Worm (Caenorhabditis elegans) whole organism, L4 larva: ENCODE measurements around the gene F42C5.4.
A peak's percentile ranks its signal among the peaks of the same experiment; 100 is the strongest.

Source experiments
- F26F4.8 ChIP-seq: fragments of 200-800 bp; sonication (Bioruptor generic); conservative IDR thresholded peaks from 2 replicates; pipeline ENCODE4 v1.3.6; 2022; ENCODE audit warnings: missing genetic modification characterization, missing compliant biosample characterization
- R02D3.7 ChIP-seq: fragments of 150-350 bp; sonication (generic microtip); optimal IDR thresholded peaks from 3 replicates; lab custom pipeline; 2014; ENCODE audit warnings: missing biosample characterization, missing genetic modification characterization
- Y105C5A.15 ChIP-seq: fragments of 200-800 bp; sonication (Bioruptor generic); IDR thresholded peaks from 2 replicates; pipeline ENCODE4 v1.3.6; 2022; ENCODE audit warnings: missing genetic modification characterization, missing compliant biosample characterization
- Y5F2A.4 ChIP-seq: fragments of 200-800 bp; sonication (Bioruptor generic); optimal IDR thresholded peaks from 2 replicates; lab custom pipeline; 2018; ENCODE audit warnings: mild to moderate bottlenecking, missing genetic modification characterization, missing compliant biosample characterization
- Y75B8A.6 ChIP-seq: fragments of 200-800 bp; sonication (Bioruptor generic); IDR thresholded peaks from 2 replicates; pipeline ENCODE4 v1.3.6; 2022; ENCODE audit warnings: missing genetic modification reagents, missing genetic modification characterization, missing compliant biosample characterization
- ZK546.5 ChIP-seq, 2 experiments: sonication (generic microtip); optimal IDR thresholded peaks; 2 replicates each; lab custom pipeline; 2017; ENCODE audit warnings: missing biosample characterization in 2 of 2, missing genetic modification characterization in 2 of 2
- aha-1 ChIP-seq: fragments of 150-350 bp; peaks from one replicate; lab custom pipeline; 2014; ENCODE audit warnings: missing biosample characterization, missing genetic modification characterization
- aly-2 ChIP-seq: sonication (generic microtip); optimal IDR thresholded peaks from 2 replicates; lab custom pipeline; 2018; ENCODE audit warnings: missing biosample characterization, missing genetic modification characterization
- ces-1 ChIP-seq: fragments of 150-350 bp; sonication (generic microtip); optimal IDR thresholded peaks from 4 replicates; lab custom pipeline; 2014; ENCODE audit warnings: missing biosample characterization, missing genetic modification reagents, missing genetic modification characterization
- daf-12 ChIP-seq: fragments of 150-350 bp; optimal IDR thresholded peaks from 2 replicates; lab custom pipeline; 2014; ENCODE audit warnings: missing biosample characterization, missing genetic modification reagents, missing genetic modification characterization
- daf-16 ChIP-seq, 3 experiments: sonication (generic microtip); optimal IDR thresholded peaks; 2 replicates each; lab custom pipeline; 2016 to 2017; ENCODE audit warnings: missing genetic modification characterization in 3 of 3, missing genetic modification reagents in 3 of 3, mild to moderate bottlenecking in 2 of 3, missing compliant biosample characterization in 2 of 3, missing biosample characterization in 1 of 3, moderate library complexity in 1 of 3
- dmd-6 ChIP-seq: fragments of 200-800 bp; sonication (Bioruptor generic); IDR thresholded peaks from 2 replicates; pipeline ENCODE4 v1.3.6; 2022; ENCODE audit warnings: missing genetic modification reagents, missing genetic modification characterization, missing compliant biosample characterization
- dmd-8 ChIP-seq: fragments of 200-800 bp; sonication (Bioruptor generic); IDR thresholded peaks from 2 replicates; pipeline ENCODE4 v1.3.6; 2022; ENCODE audit warnings: missing genetic modification characterization, missing compliant biosample characterization
- duxl-1 ChIP-seq: sonication (generic microtip); optimal IDR thresholded peaks from 2 replicates; lab custom pipeline; 2016; ENCODE audit warnings: mild to moderate bottlenecking, missing genetic modification characterization, moderate library complexity, missing compliant biosample characterization; ENCODE audit not compliant: poor library complexity
- dve-1 ChIP-seq: sonication (generic microtip); optimal IDR thresholded peaks from 2 replicates; lab custom pipeline; 2017; ENCODE audit warnings: antibody characterized with exemption, mild to moderate bottlenecking, missing genetic modification characterization, missing compliant biosample characterization; ENCODE audit not compliant: insufficient read depth
- fkh-10 ChIP-seq: fragments of 150-350 bp; optimal IDR thresholded peaks from 2 replicates; lab custom pipeline; 2014; ENCODE audit warnings: missing biosample characterization, missing genetic modification reagents, missing genetic modification characterization
- fos-1 ChIP-seq: fragments of 150-350 bp; optimal IDR thresholded peaks from 2 replicates; lab custom pipeline; 2014; ENCODE audit warnings: missing biosample characterization, missing genetic modification characterization
- gei-8 ChIP-seq: fragments of 200-800 bp; sonication (Bioruptor generic); optimal IDR thresholded peaks from 2 replicates; lab custom pipeline; 2018; ENCODE audit warnings: mild to moderate bottlenecking, missing genetic modification characterization, missing compliant biosample characterization
- hif-1 ChIP-seq, 2 experiments: sonication (generic microtip); optimal IDR thresholded peaks; 2 replicates each; lab custom pipeline; 2016 to 2017; ENCODE audit warnings: missing compliant biosample characterization in 2 of 2, missing genetic modification characterization in 2 of 2, missing genetic modification reagents in 2 of 2, missing genotype in 2 of 2, mild to moderate bottlenecking in 1 of 2
- hlh-11 ChIP-seq: fragments of 200-800 bp; sonication (Bioruptor generic); optimal IDR thresholded peaks from 2 replicates; lab custom pipeline; 2018; ENCODE audit warnings: mild to moderate bottlenecking, missing genetic modification characterization, missing compliant biosample characterization
- hlh-30 ChIP-seq: sonication (generic microtip); optimal IDR thresholded peaks from 2 replicates; lab custom pipeline; 2017; ENCODE audit warnings: antibody characterized with exemption, mild to moderate bottlenecking, missing genetic modification characterization, missing compliant biosample characterization; ENCODE audit not compliant: insufficient read depth
- jun-1 ChIP-seq: fragments of 150-350 bp; optimal IDR thresholded peaks from 2 replicates; lab custom pipeline; 2014; ENCODE audit warnings: missing biosample characterization, missing genetic modification reagents, missing genetic modification characterization
- lin-1 ChIP-seq: fragments of 200-800 bp; sonication (Bioruptor generic); IDR thresholded peaks from 2 replicates; pipeline ENCODE4 v1.3.6; 2022; ENCODE audit warnings: missing genetic modification reagents, missing genetic modification characterization, missing compliant biosample characterization
- lin-15B ChIP-seq: fragments of 150-350 bp; sonication (generic microtip); optimal IDR thresholded peaks from 3 replicates; lab custom pipeline; 2014; ENCODE audit warnings: missing biosample characterization, missing genetic modification characterization
- lin-29 ChIP-seq: fragments of 200-800 bp; sonication (Bioruptor generic); IDR thresholded peaks from 2 replicates; pipeline ENCODE4 v1.3.6; 2022; ENCODE audit warnings: missing genetic modification reagents, missing genetic modification characterization, missing compliant biosample characterization
- lin-38 ChIP-seq: fragments of 200-800 bp; sonication (Bioruptor generic); IDR thresholded peaks from 2 replicates; pipeline ENCODE4 v1.3.6; 2022; ENCODE audit warnings: missing genetic modification reagents, missing genetic modification characterization, missing compliant biosample characterization
- madf-5 ChIP-seq, 2 experiments: fragments of 200-800 bp; sonication (Bioruptor generic); IDR thresholded peaks; 2 replicates each; pipeline ENCODE4 v1.3.6; 2022; ENCODE audit warnings: missing compliant biosample characterization in 2 of 2, missing genetic modification characterization in 2 of 2
- madf-9 ChIP-seq: fragments of 200-800 bp; sonication (Bioruptor generic); conservative IDR thresholded peaks from 2 replicates; pipeline ENCODE4 v1.3.6; 2022; ENCODE audit warnings: missing genetic modification reagents, missing genetic modification characterization, missing compliant biosample characterization
- mdl-1 ChIP-seq, 2 experiments: fragments of 150-350 bp in 1 of 2; sonication (generic microtip) in 1 of 2; optimal IDR thresholded peaks; 2 replicates each; lab custom pipeline; 2014 to 2017; ENCODE audit warnings: missing biosample characterization in 2 of 2, missing genetic modification characterization in 2 of 2
- mdt-29 ChIP-seq: fragments of 200-800 bp; sonication (Bioruptor generic); IDR thresholded peaks from 2 replicates; pipeline ENCODE4 v1.3.6; 2022; ENCODE audit warnings: missing genetic modification reagents, missing genetic modification characterization, missing compliant biosample characterization
- mxl-2 ChIP-seq: fragments of 200-800 bp; sonication (Bioruptor generic); conservative IDR thresholded peaks from 2 replicates; pipeline ENCODE4 v1.3.6; 2022; ENCODE audit warnings: missing genetic modification reagents, missing genetic modification characterization, missing compliant biosample characterization
- mxl-3 ChIP-seq: fragments of 200-800 bp; sonication (Bioruptor generic); optimal IDR thresholded peaks from 2 replicates; lab custom pipeline; 2018; ENCODE audit warnings: mild to moderate bottlenecking, missing genetic modification characterization, missing compliant biosample characterization
- nhr-25 ChIP-seq: sonication (generic microtip); optimal IDR thresholded peaks from 2 replicates; lab custom pipeline; 2017; ENCODE audit warnings: missing genetic modification characterization, mild to moderate bottlenecking, missing compliant biosample characterization, antibody characterized with exemption, moderate library complexity, borderline replicate concordance; ENCODE audit not compliant: insufficient read depth
- nhr-28 ChIP-seq: fragments of 150-350 bp; optimal IDR thresholded peaks from 2 replicates; lab custom pipeline; 2014; ENCODE audit warnings: missing biosample characterization, missing genetic modification characterization
- nhr-41 ChIP-seq: fragments of 200-800 bp; sonication (Bioruptor generic); IDR thresholded peaks from 2 replicates; pipeline ENCODE4 v1.3.6; 2022; ENCODE audit warnings: missing genetic modification reagents, missing genetic modification characterization, missing compliant biosample characterization
- nhr-48 ChIP-seq: sonication (generic microtip); optimal IDR thresholded peaks from 2 replicates; lab custom pipeline; 2016; ENCODE audit warnings: mild to moderate bottlenecking, missing genetic modification characterization, missing compliant biosample characterization
- nhr-6 ChIP-seq: fragments of 150-350 bp; optimal IDR thresholded peaks from 2 replicates; lab custom pipeline; 2014; ENCODE audit warnings: missing biosample characterization, missing genetic modification characterization
- nhr-77 ChIP-seq: fragments of 150-350 bp; optimal IDR thresholded peaks from 2 replicates; lab custom pipeline; 2014; ENCODE audit warnings: missing biosample characterization, missing genetic modification characterization
- php-3 ChIP-seq: fragments of 200-800 bp; sonication (Bioruptor generic); IDR thresholded peaks from 2 replicates; pipeline ENCODE4 v1.3.6; 2022; ENCODE audit warnings: missing genetic modification reagents, missing genetic modification characterization, missing compliant biosample characterization
- pqm-1 ChIP-seq: sonication (generic microtip); optimal IDR thresholded peaks from 2 replicates; lab custom pipeline; 2017; ENCODE audit warnings: missing biosample characterization, missing genetic modification characterization
- rbr-2 ChIP-seq: sonication (generic microtip); optimal IDR thresholded peaks from 2 replicates; lab custom pipeline; 2016; ENCODE audit warnings: missing genotype, missing genetic modification characterization, missing compliant biosample characterization
- sdz-12 ChIP-seq: fragments of 200-800 bp; sonication (Bioruptor generic); optimal IDR thresholded peaks from 2 replicates; lab custom pipeline; 2018; ENCODE audit warnings: mild to moderate bottlenecking, missing genetic modification characterization, missing compliant biosample characterization
- spr-3 ChIP-seq: fragments of 200-800 bp; sonication (Bioruptor generic); optimal IDR thresholded peaks from 2 replicates; lab custom pipeline; 2018; ENCODE audit warnings: mild to moderate bottlenecking, missing genetic modification characterization, missing compliant biosample characterization
- tra-1 ChIP-seq: fragments of 200-800 bp; sonication (Bioruptor generic); IDR thresholded peaks from 2 replicates; pipeline ENCODE4 v1.3.6; 2022; ENCODE audit warnings: missing genetic modification reagents, missing genetic modification characterization, missing compliant biosample characterization
- unc-130 ChIP-seq: sonication (generic microtip); optimal IDR thresholded peaks from 2 replicates; lab custom pipeline; 2016; ENCODE audit warnings: missing genetic modification reagents, missing genetic modification characterization, missing compliant biosample characterization
- zip-2 ChIP-seq: fragments of 150-350 bp; optimal IDR thresholded peaks from 2 replicates; lab custom pipeline; 2014; ENCODE audit warnings: missing biosample characterization, missing genetic modification characterization
- ztf-11 ChIP-seq: fragments of 150-350 bp; optimal IDR thresholded peaks from 2 replicates; lab custom pipeline; 2014; ENCODE audit warnings: missing biosample characterization, missing genetic modification characterization
- ztf-7 ChIP-seq: fragments of 150-350 bp; optimal IDR thresholded peaks from 2 replicates; lab custom pipeline; 2014; ENCODE audit warnings: missing biosample characterization, missing genetic modification characterization

Gene F42C5.4

DNA sequence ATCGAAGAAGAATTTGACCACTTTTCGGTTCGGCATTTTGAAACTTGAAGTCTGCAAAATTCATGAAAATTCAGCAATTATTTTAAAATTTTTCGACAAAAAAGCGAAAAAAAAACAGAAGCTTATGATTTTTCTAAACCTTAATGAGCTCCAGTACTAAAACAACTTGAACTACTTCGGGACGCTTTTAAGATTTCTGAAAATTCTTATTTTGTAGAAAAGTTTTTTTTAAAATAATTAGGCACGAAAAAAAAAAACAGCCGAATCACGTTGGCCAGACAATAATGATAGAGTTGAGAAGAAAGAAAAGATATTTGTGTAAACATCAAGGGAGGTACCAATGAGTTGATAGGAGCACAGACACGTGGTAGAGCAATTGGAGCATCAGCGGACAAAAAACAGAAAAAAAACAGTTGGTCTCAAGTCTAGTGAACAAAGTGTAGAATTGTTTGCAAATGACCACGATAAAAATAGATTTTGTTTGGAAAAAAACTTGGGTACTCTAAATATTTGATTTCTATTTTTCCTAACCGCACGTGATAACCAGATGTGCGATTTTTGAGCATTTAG, 49.6 kb downstream of the F42C5.4 start, which contains the start of gene gstk-2:
Gene gstk-2, minus strand, starts transcription at position 51 of the 570 bp plus-strand sequence.
- TF ChIP-seq fos-1 (tag; lab: Kevin White, UChicago), result no peak
- no peak for TF ChIP-seq dmd-8
- no peak for TF ChIP-seq spr-3 (GFP tag; lab: Kevin White, UChicago)
- TF ChIP-seq ces-1, result no peak
- no peak for TF ChIP-seq mxl-3 (GFP tag; lab: Kevin White, UChicago)
- peak; percentile 10 for TF ChIP-seq hlh-11 (tag; lab: Kevin White, UChicago)
- no peak for TF ChIP-seq pqm-1
- TF ChIP-seq mdl-1 (tag; optimal IDR thresholded peaks at IDR 0.05; lab: Kevin White, UChicago), result peak in 1 of 2 experiments; percentile 11
- TF ChIP-seq Y105C5A.15, result no peak
- TF ChIP-seq dmd-6, result no peak
- TF ChIP-seq dve-1 (tag; lab: Kevin White, UChicago), result no peak
- no peak for TF ChIP-seq madf-9
- TF ChIP-seq ztf-7 (tag; lab: Kevin White, UChicago), result no peak
- no peak for TF ChIP-seq nhr-25 (tag; lab: Kevin White, UChicago)
- TF ChIP-seq Y5F2A.4 (GFP tag; lab: Kevin White, UChicago), result no peak
- TF ChIP-seq nhr-77 (tag; lab: Kevin White, UChicago), result no peak
- TF ChIP-seq php-3 (GFP tag; lab: Robert Waterston, UW), result no peak
- TF ChIP-seq nhr-28 (tag; lab: Kevin White, UChicago), result peak; percentile 4
- TF ChIP-seq tra-1, result no peak
- TF ChIP-seq fkh-10 (GFP tag; lab: Kevin White, UChicago), result no peak
- TF ChIP-seq ztf-11, result no peak
- no peak for TF ChIP-seq nhr-41 (GFP tag; lab: Robert Waterston, UW)
- TF ChIP-seq duxl-1 (tag; lab: Kevin White, UChicago), result no peak
- TF ChIP-seq gei-8, result no peak
- TF ChIP-seq hif-1 (tag; optimal IDR thresholded peaks at IDR 0.05; lab: Kevin White, UChicago), result no peak
- no peak for TF ChIP-seq ZK546.5 (tag; optimal IDR thresholded peaks at IDR 0.05; lab: Kevin White, UChicago)
- TF ChIP-seq sdz-12 (GFP tag; lab: Kevin White, UChicago), result no peak
- no peak for TF ChIP-seq mdt-29
- no peak for TF ChIP-seq lin-29 (GFP tag; lab: Robert Waterston, UW)
- TF ChIP-seq daf-16 (GFP tag; optimal IDR thresholded peaks at IDR 0.05; lab: Kevin White, UChicago), result peak in 1 of 2 experiments; percentile 74
- TF ChIP-seq daf-16 (tag; optimal IDR thresholded peaks at IDR 0.05; lab: Kevin White, UChicago), result peak; percentile 26
- no peak for TF ChIP-seq F26F4.8 (GFP tag; lab: Robert Waterston, UW)
- TF ChIP-seq aly-2, result no peak
- TF ChIP-seq nhr-6, result no peak
- TF ChIP-seq zip-2 (tag; lab: Kevin White, UChicago), result no peak
- no peak for TF ChIP-seq R02D3.7
- TF ChIP-seq daf-12 (tag; lab: Kevin White, UChicago), result no peak
- no peak for TF ChIP-seq Y75B8A.6 (GFP tag; lab: Robert Waterston, UW)
- peak; percentile 40 for TF ChIP-seq hlh-30

DNA sequence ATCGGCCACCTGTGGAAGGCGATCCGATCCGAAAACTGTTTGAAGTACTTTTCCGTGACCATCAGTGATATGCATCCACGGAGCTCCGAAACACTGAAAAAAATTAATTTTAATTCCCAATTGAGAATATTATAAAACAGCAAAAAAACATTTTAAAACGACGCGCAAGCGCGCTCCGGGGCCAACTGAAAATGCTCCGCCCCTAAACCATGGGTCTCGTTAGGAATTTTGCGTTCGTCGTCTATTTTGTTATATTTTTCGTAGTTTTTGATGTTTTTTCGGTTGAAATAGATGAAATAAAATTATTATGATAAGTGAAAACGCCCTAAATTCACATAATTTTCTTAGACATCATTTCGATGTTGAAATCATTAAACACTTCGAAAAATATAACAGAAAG, 51.4 kb downstream of the F42C5.4 start:
- peak; percentile 23 for TF ChIP-seq rbr-2 (tag; lab: Kevin White, UChicago)
- TF ChIP-seq lin-15B (tag; lab: Kevin White, UChicago), result no peak
- TF ChIP-seq lin-38, result peak; percentile 54
- TF ChIP-seq Y5F2A.4 (GFP tag; lab: Kevin White, UChicago), result no peak
- TF ChIP-seq aha-1 (tag; lab: Kevin White, UChicago), result peak; percentile 56
- no peak for TF ChIP-seq nhr-48 (tag; lab: Kevin White, UChicago)
- TF ChIP-seq jun-1 (tag; lab: Kevin White, UChicago), result peak; percentile 24
- TF ChIP-seq unc-130 (GFP tag; lab: Kevin White, UChicago), result no peak
- 0 out of 2 replicates have a peak, but pooled peaks have one; percentile 17 for TF ChIP-seq lin-1
- no peak for TF ChIP-seq daf-12 (tag; lab: Kevin White, UChicago)
- TF ChIP-seq hif-1 (tag; optimal IDR thresholded peaks at IDR 0.05; lab: Kevin White, UChicago), result no peak
- peak; percentile 14 for TF ChIP-seq hlh-11 (tag; lab: Kevin White, UChicago)
- no peak for TF ChIP-seq mxl-2 (GFP tag; lab: Robert Waterston, UW)
- TF ChIP-seq madf-5 (GFP tag; IDR thresholded peaks at IDR 0.05; lab: Robert Waterston, UW), result no peak
